Fruit fly (Drosophila melanogaster): ENCODE data around the gene comm3.

The comm3 gene

DNA sequence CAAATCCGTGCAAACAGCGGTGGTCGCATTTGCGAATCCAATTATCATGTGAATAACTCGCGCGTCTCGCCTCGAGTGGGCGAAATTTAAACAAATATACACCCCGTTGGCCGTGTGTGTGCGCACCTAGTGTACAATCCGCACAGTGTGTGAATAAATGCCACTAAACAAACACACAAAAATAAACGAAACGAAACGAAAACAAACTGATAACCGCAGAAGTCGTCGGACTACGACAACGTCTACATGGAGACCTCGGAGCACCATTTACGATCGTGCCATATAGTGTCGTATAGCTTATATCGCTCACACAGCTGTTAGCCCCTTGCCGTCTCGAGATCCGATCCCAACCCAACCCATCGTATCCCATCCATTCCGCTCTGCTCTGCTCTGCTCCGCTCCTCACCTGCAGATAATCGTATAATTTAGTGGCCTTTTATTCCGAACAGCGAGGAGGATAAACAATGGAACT lies 81.0 kb downstream of the comm3 start (continued):
- no peak for TF ChIP-seq Blimp-1 (GFP tag; optimal IDR thresholded peaks at IDR 0.05)
- TF ChIP-seq bcd (GFP tag; optimal IDR thresholded peaks at IDR 0.05): peak; percentile 48
- TF ChIP-seq mirr (GFP tag; optimal IDR thresholded peaks at IDR 0.05): peak; percentile 94
- no peak for TF ChIP-seq CG17186 (GFP tag; optimal IDR thresholded peaks at IDR 0.05)
- no peak for TF ChIP-seq CG8765 (GFP tag; IDR thresholded peaks at IDR 0.05)
- TF ChIP-seq phol (tag; optimal IDR thresholded peaks at IDR 0.05): no peak
- TF ChIP-seq Sry-β (GFP tag; optimal IDR thresholded peaks at IDR 0.05): no peak
- TF ChIP-seq CG15073 (GFP tag; optimal IDR thresholded peaks at IDR 0.05): no peak
- TF ChIP-seq CG8388 (GFP tag; optimal IDR thresholded peaks at IDR 0.05): peak; percentile 63
- no peak for TF ChIP-seq Hmx (GFP tag; optimal IDR thresholded peaks at IDR 0.05)
- TF ChIP-seq nmo (GFP tag; optimal IDR thresholded peaks at IDR 0.05): no peak
- TF ChIP-seq fd102C (GFP tag; optimal IDR thresholded peaks at IDR 0.05): no peak
- TF ChIP-seq Adf1 (GFP tag; IDR thresholded peaks at IDR 0.05): peak; percentile 31; the same call in 1 of the 2 replicates
- no peak for TF ChIP-seq hth (optimal IDR thresholded peaks at IDR 0.05)
- TF ChIP-seq stwl (tag; optimal IDR thresholded peaks at IDR 0.05): no peak
- TF ChIP-seq psq (GFP tag; optimal IDR thresholded peaks at IDR 0.05): peak; percentile 37
- TF ChIP-seq H15 (GFP tag; IDR thresholded peaks at IDR 0.05): no peak
- TF ChIP-seq wek (GFP tag; optimal IDR thresholded peaks at IDR 0.05): peak; percentile 76
- TF ChIP-seq CG2199 (GFP tag; IDR thresholded peaks at IDR 0.05): peak; percentile 91
- TF ChIP-seq Neu2 (GFP tag; optimal IDR thresholded peaks at IDR 0.05; ENCODE audit: borderline replicate concordance): no peak
- no peak for TF ChIP-seq Oaz (GFP tag; IDR thresholded peaks at IDR 0.05)
- peak; percentile 89 for TF ChIP-seq CG12071 (GFP tag; optimal IDR thresholded peaks at IDR 0.05)
- peak; percentile 30; the same call in 1 of the 2 replicates for TF ChIP-seq MBD-R2 (GFP tag; IDR thresholded peaks at IDR 0.05)
- TF ChIP-seq HmgZ (tag; optimal IDR thresholded peaks at IDR 0.05): peak; percentile 85
- no peak for TF ChIP-seq trh (GFP tag; optimal IDR thresholded peaks at IDR 0.05)
- TF ChIP-seq Hr39 (optimal IDR thresholded peaks at IDR 0.05): no peak
- TF ChIP-seq Scr (GFP tag; IDR thresholded peaks at IDR 0.05; ENCODE audit: partially characterized antibody): no peak
- no peak for TF ChIP-seq hkb (optimal IDR thresholded peaks at IDR 0.05)
- peak; percentile 59 for TF ChIP-seq hkb (GFP tag; IDR thresholded peaks at IDR 0.05)
- TF ChIP-seq grau (tag; optimal IDR thresholded peaks at IDR 0.05): peak; percentile 48
- TF ChIP-seq btn (GFP tag; optimal IDR thresholded peaks at IDR 0.05): peak; percentile 55
- TF ChIP-seq gsb (GFP tag; IDR thresholded peaks at IDR 0.05): peak; percentile 65; the same call in 1 of the 2 replicates
- TF ChIP-seq chn (GFP tag; optimal IDR thresholded peaks at IDR 0.05): no peak
- TF ChIP-seq CG16863 (GFP tag; optimal IDR thresholded peaks at IDR 0.05): peak; percentile 42
- TF ChIP-seq ara (GFP tag; IDR thresholded peaks at IDR 0.05): peak; percentile 31; the same call in 1 of the 2 replicates
- TF ChIP-seq CHES-1-like (GFP tag; optimal IDR thresholded peaks at IDR 0.05): peak; percentile 87
- TF ChIP-seq dpn (GFP tag; optimal IDR thresholded peaks at IDR 0.05): no peak
- TF ChIP-seq CG12942 (GFP tag; optimal IDR thresholded peaks at IDR 0.05): no peak
- TF ChIP-seq Ets65A (GFP tag): peak; percentile 29
- TF ChIP-seq CG14014 (GFP tag; IDR thresholded peaks at IDR 0.05): peak; percentile 75; the same call in 1 of the 2 replicates
- TF ChIP-seq CG18476 (GFP tag; optimal IDR thresholded peaks at IDR 0.05): peak; percentile 51
- TF ChIP-seq fu2 (GFP tag; optimal IDR thresholded peaks at IDR 0.05): peak; percentile 20
- no peak; the same call in 2 of the 3 replicates for TF ChIP-seq CG17361 (GFP tag; IDR thresholded peaks at IDR 0.05)
- no peak for TF ChIP-seq CoRest (tag; optimal IDR thresholded peaks at IDR 0.05)
- peak; percentile 30 for TF ChIP-seq CG1647 (GFP tag; optimal IDR thresholded peaks at IDR 0.05)
- TF ChIP-seq slbo (GFP tag; IDR thresholded peaks at IDR 0.05): 0 out of 2 replicates have a peak, but pooled peaks have one; percentile 14
- no peak for TF ChIP-seq CG2116 (GFP tag; optimal IDR thresholded peaks at IDR 0.05)
- TF ChIP-seq sc (optimal IDR thresholded peaks at IDR 0.05): no peak
- no peak for TF ChIP-seq sc (GFP tag; optimal IDR thresholded peaks at IDR 0.05)
- no peak for TF ChIP-seq Camta (GFP tag; optimal IDR thresholded peaks at IDR 0.05)
- TF ChIP-seq CG11398 (GFP tag; optimal IDR thresholded peaks at IDR 0.05): peak; percentile 61
- TF ChIP-seq sens (GFP tag): peak; percentile 88
- TF ChIP-seq Poxn (GFP tag; IDR thresholded peaks at IDR 0.05): no peak
